Fruit fly (Drosophila melanogaster) whole organism, embryonic: Measurements from ENCODE around the gene CG12438.
A peak's percentile ranks its signal among the peaks of the same experiment; 100 is the strongest.

Experiments
- Aef1 ChIP-seq: fragments of 200-800 bp; sonication (Bioruptor generic); IDR thresholded peaks from 3 replicates; pipeline ENCODE4 v1.3.6; 2022; ENCODE audit warnings: missing biosample characterization, missing genetic modification characterization
- Bgb ChIP-seq: fragments of 200-800 bp; sonication (Bioruptor generic); IDR thresholded peaks from 2 replicates; pipeline ENCODE4 v1.3.6; 2022; ENCODE audit warnings: missing biosample characterization, missing genetic modification characterization; ENCODE audit not compliant: partially characterized antibody
- BtbVII ChIP-seq: fragments of 200-800 bp; sonication (Bioruptor generic); optimal IDR thresholded peaks from 3 replicates; lab custom pipeline; 2017; ENCODE audit warnings: missing biosample characterization, mild to moderate bottlenecking, missing genetic modification characterization
- CG12391 ChIP-seq: fragments of 200-800 bp; sonication (Bioruptor generic); optimal IDR thresholded peaks from 3 replicates; lab custom pipeline; 2018; ENCODE audit warnings: missing biosample characterization, mild to moderate bottlenecking, missing genetic modification characterization, moderate library complexity
- CG13287 ChIP-seq: fragments of 200-800 bp; sonication (Bioruptor generic); IDR thresholded peaks from 2 replicates; pipeline ENCODE4 v1.3.6; 2022; ENCODE audit warnings: missing biosample characterization, missing genetic modification characterization; ENCODE audit not compliant: partially characterized antibody
- CG13624 ChIP-seq: fragments of 200-800 bp; sonication (Bioruptor generic); optimal IDR thresholded peaks from 2 replicates; lab custom pipeline; 2016; ENCODE audit warnings: missing biosample characterization, missing genetic modification characterization
- CG14014 ChIP-seq: fragments of 200-800 bp; sonication (Bioruptor generic); IDR thresholded peaks from 2 replicates; pipeline ENCODE4 v1.3.6; 2022; ENCODE audit warnings: missing biosample characterization, missing genetic modification characterization
- CG14050 ChIP-seq: fragments of 200-800 bp; sonication (Bioruptor generic); IDR thresholded peaks from 3 replicates; pipeline ENCODE4 v1.3.6; 2022; ENCODE audit warnings: missing biosample characterization, missing genetic modification characterization
- CG15514 ChIP-seq: fragments of 200-800 bp; sonication (Bioruptor generic); optimal IDR thresholded peaks from 3 replicates; lab custom pipeline; 2017; ENCODE audit warnings: missing biosample characterization, missing genetic modification characterization, mild to moderate bottlenecking, moderate library complexity, missing genetic modification reagents
- CG1647 ChIP-seq: fragments of 200-800 bp; sonication (Bioruptor generic); optimal IDR thresholded peaks from 3 replicates; lab custom pipeline; 2016; ENCODE audit warnings: missing biosample characterization, missing genetic modification characterization
- CG17328 ChIP-seq: fragments of 200-800 bp; sonication (Bioruptor generic); IDR thresholded peaks from 2 replicates; pipeline ENCODE4 v1.3.6; 2022; ENCODE audit warnings: missing biosample characterization, missing genetic modification characterization
- CG2129 ChIP-seq: fragments of 200-800 bp; sonication (Bioruptor generic); IDR thresholded peaks from 2 replicates; pipeline ENCODE4 v1.3.6; 2022; ENCODE audit warnings: missing biosample characterization, missing genetic modification characterization; ENCODE audit not compliant: partially characterized antibody
- CG2678 ChIP-seq: fragments of 200-800 bp; sonication (Bioruptor generic); optimal IDR thresholded peaks from 3 replicates; lab custom pipeline; 2019; ENCODE audit warnings: missing biosample characterization, mild to moderate bottlenecking, missing genetic modification characterization, moderate library complexity
- CG32767 ChIP-seq: fragments of 200-800 bp; sonication (Bioruptor generic); IDR thresholded peaks from 2 replicates; pipeline ENCODE4 v1.3.6; 2022; ENCODE audit warnings: missing biosample characterization, missing genetic modification characterization
- CG4282 ChIP-seq: fragments of 200-800 bp; sonication (Bioruptor generic); optimal IDR thresholded peaks from 2 replicates; lab custom pipeline; 2016; ENCODE audit warnings: missing biosample characterization, missing genetic modification characterization
- CG6765 ChIP-seq: fragments of 200-800 bp; sonication (Bioruptor generic); optimal IDR thresholded peaks from 3 replicates; lab custom pipeline; 2017; ENCODE audit warnings: missing biosample characterization, mild to moderate bottlenecking, missing genetic modification characterization
- CG6854 ChIP-seq: fragments of 200-800 bp; sonication (Bioruptor generic); optimal IDR thresholded peaks from 3 replicates; lab custom pipeline; 2017; ENCODE audit warnings: missing biosample characterization, mild to moderate bottlenecking, missing genetic modification characterization
- CG7987 ChIP-seq: fragments of 200-800 bp; sonication (Bioruptor generic); optimal IDR thresholded peaks from 2 replicates; lab custom pipeline; 2018; ENCODE audit warnings: missing biosample characterization, mild to moderate bottlenecking, missing genetic modification characterization, moderate library complexity
- Camta ChIP-seq: fragments of 200-800 bp; sonication (Bioruptor generic); optimal IDR thresholded peaks from 2 replicates; lab custom pipeline; 2016; ENCODE audit warnings: missing biosample characterization, missing genetic modification characterization
- Dll ChIP-seq: fragments of 200-800 bp; sonication (Bioruptor generic); IDR thresholded peaks from 4 replicates; pipeline ENCODE4 v1.3.6; 2022; ENCODE audit warnings: missing biosample characterization, missing genetic modification characterization; ENCODE audit not compliant: partially characterized antibody
- Fer3 ChIP-seq: fragments of 200-800 bp; sonication (Bioruptor generic); optimal IDR thresholded peaks from 2 replicates; lab custom pipeline; 2018; ENCODE audit warnings: missing biosample characterization, mild to moderate bottlenecking, missing genetic modification characterization, moderate library complexity
- Gug ChIP-seq: fragments of 200-800 bp; sonication (Bioruptor generic); IDR thresholded peaks from 4 replicates; pipeline ENCODE4 v1.3.6; 2022; ENCODE audit warnings: missing biosample characterization, missing genetic modification characterization
- HHEX ChIP-seq: fragments of 200-800 bp; sonication (Bioruptor generic); optimal IDR thresholded peaks from 3 replicates; lab custom pipeline; 2017; ENCODE audit warnings: missing biosample characterization, mild to moderate bottlenecking, missing genetic modification characterization, missing genetic modification reagents
- Kr ChIP-seq: fragments of 200-800 bp; sonication (Bioruptor generic); optimal IDR thresholded peaks from 2 replicates; lab custom pipeline; 2017; ENCODE audit warnings: missing biosample characterization, mild to moderate bottlenecking, missing genetic modification characterization
- Lpt ChIP-seq: fragments of >200 bp; optimal IDR thresholded peaks from 2 replicates; lab custom pipeline; 2018; ENCODE audit warnings: missing biosample characterization, missing genetic modification characterization
- Nf-YC ChIP-seq: fragments of 200-800 bp; optimal IDR thresholded peaks from 3 replicates; lab custom pipeline; 2019; ENCODE audit warnings: missing biosample characterization, mild to moderate bottlenecking, missing genetic modification characterization, moderate library complexity
- NfI ChIP-seq: fragments of 200-800 bp; sonication (Bioruptor generic); optimal IDR thresholded peaks from 3 replicates; lab custom pipeline; 2018; ENCODE audit warnings: missing biosample characterization, mild to moderate bottlenecking, missing genetic modification characterization, moderate library complexity
- Ptx1 ChIP-seq: fragments of 200-800 bp; sonication (Bioruptor generic); IDR thresholded peaks from 2 replicates; pipeline ENCODE4 v1.3.6; 2022; ENCODE audit warnings: missing biosample characterization, missing genetic modification characterization
- ap ChIP-seq: fragments of 200-800 bp; sonication (Bioruptor generic); IDR thresholded peaks from 2 replicates; pipeline ENCODE4 v1.3.6; 2022; ENCODE audit warnings: missing biosample characterization, missing genetic modification characterization
- bbx ChIP-seq: fragments of 200-800 bp; sonication (Bioruptor generic); IDR thresholded peaks from 2 replicates; pipeline ENCODE4 v1.3.6; 2022; ENCODE audit warnings: missing biosample characterization, missing genetic modification characterization; ENCODE audit not compliant: partially characterized antibody
- chif ChIP-seq, 2 experiments: fragments of 200-800 bp; sonication (Bioruptor generic); optimal IDR thresholded peaks; 3 replicates each; lab custom pipeline; 2016; ENCODE audit warnings: missing biosample characterization in 2 of 2, missing genetic modification characterization in 2 of 2
- cwo ChIP-seq: fragments of 200-800 bp; sonication (Bioruptor generic); optimal IDR thresholded peaks from 3 replicates; lab custom pipeline; 2017; ENCODE audit warnings: missing biosample characterization, missing genetic modification characterization, mild to moderate bottlenecking, moderate library complexity, missing genetic modification reagents
- danr ChIP-seq: fragments of 200-800 bp; sonication (Bioruptor generic); IDR thresholded peaks from 2 replicates; pipeline ENCODE4 v1.3.6; 2022; ENCODE audit warnings: missing biosample characterization, missing genetic modification characterization
- fd96Cb ChIP-seq: fragments of 200-800 bp; sonication (Bioruptor generic); optimal IDR thresholded peaks from 2 replicates; lab custom pipeline; 2018; ENCODE audit warnings: missing biosample characterization, mild to moderate bottlenecking, missing genetic modification characterization, moderate library complexity
- ftz-f1 ChIP-seq: fragments of 200-800 bp; sonication (Bioruptor generic); optimal IDR thresholded peaks from 2 replicates; lab custom pipeline; 2016; ENCODE audit warnings: missing biosample characterization, missing genetic modification characterization
- gro ChIP-seq: fragments of 200-800 bp; sonication (Bioruptor generic); optimal IDR thresholded peaks from 2 replicates; lab custom pipeline; 2016; ENCODE audit warnings: missing biosample characterization, missing genetic modification characterization
- inv ChIP-seq: fragments of 200-800 bp; sonication (Bioruptor generic); IDR thresholded peaks from 2 replicates; pipeline ENCODE4 v1.3.6; 2022; ENCODE audit warnings: missing biosample characterization, missing genetic modification characterization; ENCODE audit not compliant: partially characterized antibody
- kah ChIP-seq: fragments of 200-800 bp; sonication (Bioruptor generic); optimal IDR thresholded peaks from 2 replicates; lab custom pipeline; 2018; ENCODE audit warnings: missing biosample characterization, mild to moderate bottlenecking, missing genetic modification characterization
- nerfin-1 ChIP-seq: fragments of 200-800 bp; sonication (Bioruptor generic); optimal IDR thresholded peaks from 3 replicates; lab custom pipeline; 2019; ENCODE audit warnings: missing biosample characterization, mild to moderate bottlenecking, missing genetic modification characterization, moderate library complexity
- onecut ChIP-seq: fragments of 200-800 bp; sonication (Bioruptor generic); IDR thresholded peaks from 2 replicates; pipeline ENCODE4 v1.3.6; 2022; ENCODE audit warnings: missing biosample characterization, missing genetic modification characterization
- pros ChIP-seq: fragments of 200-800 bp; sonication (Bioruptor generic); optimal IDR thresholded peaks from 3 replicates; lab custom pipeline; 2019; ENCODE audit warnings: missing biosample characterization, mild to moderate bottlenecking, missing genetic modification characterization, moderate library complexity
- pzg ChIP-seq: fragments of 200-800 bp; sonication (Bioruptor generic); optimal IDR thresholded peaks from 3 replicates; lab custom pipeline; 2018; ENCODE audit warnings: missing biosample characterization, mild to moderate bottlenecking, missing genetic modification characterization, moderate library complexity
- schlank ChIP-seq: fragments of 200-800 bp; sonication (Bioruptor generic); optimal IDR thresholded peaks from 2 replicates; lab custom pipeline; 2018; ENCODE audit warnings: missing biosample characterization, mild to moderate bottlenecking, missing genetic modification characterization
- seq ChIP-seq: fragments of 200-800 bp; sonication (Bioruptor generic); IDR thresholded peaks from 2 replicates; pipeline ENCODE4 v1.3.6; 2022; ENCODE audit warnings: missing biosample characterization, missing genetic modification characterization
- sug ChIP-seq: fragments of 200-800 bp; optimal IDR thresholded peaks from 2 replicates; lab custom pipeline; 2019; ENCODE audit warnings: missing biosample characterization, mild to moderate bottlenecking, missing genetic modification characterization, moderate library complexity
- tap ChIP-seq: fragments of 200-800 bp; optimal IDR thresholded peaks from 3 replicates; lab custom pipeline; 2019; ENCODE audit warnings: missing biosample characterization, mild to moderate bottlenecking, missing genetic modification characterization, moderate library complexity
- tll ChIP-seq, 2 experiments: fragments of 200-800 bp in 1 of 2; fragments of >200 bp in 1 of 2; sonication (Bioruptor generic) in 1 of 2; optimal IDR thresholded peaks; 2 replicates each; lab custom pipeline; 2017 to 2019; ENCODE audit warnings: missing biosample characterization in 2 of 2, missing genetic modification characterization in 2 of 2, mild to moderate bottlenecking in 1 of 2, moderate library complexity in 1 of 2
- unpg ChIP-seq: fragments of 200-800 bp; sonication (Bioruptor generic); optimal IDR thresholded peaks from 3 replicates; lab custom pipeline; 2018; ENCODE audit warnings: missing biosample characterization, mild to moderate bottlenecking, missing genetic modification characterization, moderate library complexity
- wor ChIP-seq: fragments of 200-800 bp; sonication (Bioruptor generic); IDR thresholded peaks from 2 replicates; pipeline ENCODE4 v1.3.6; 2022; ENCODE audit warnings: missing biosample characterization, missing genetic modification characterization

Gene CG12438

dm6 chr2L:8735572-8735996 is 16.5 kb upstream of the CG12438 start (continued):
- TF ChIP-seq CG17328 (GFP tag; lab: Robert Waterston, UW) = peak; percentile 51; the same call in 1 of the 2 replicates
- TF ChIP-seq Aef1 (GFP tag; lab: Robert Waterston, UW) = peak; percentile 22; the same call in 1 of the 3 replicates
- no peak for TF ChIP-seq fd96Cb (tag; lab: Kevin White, UChicago)
- TF ChIP-seq Dll (GFP tag; lab: Robert Waterston, UW) = peak; percentile 55; the same call in 2 of the 4 replicates
- TF ChIP-seq gro (GFP tag; lab: Kevin White, UChicago) = peak; percentile 84
- TF ChIP-seq CG4282 = peak; percentile 3
- peak; percentile 10; the same call in 1 of the 2 replicates for TF ChIP-seq CG32767 (GFP tag; lab: Robert Waterston, UW)
- TF ChIP-seq cwo (GFP tag; lab: Kevin White, UChicago) = peak; percentile 72
- TF ChIP-seq CG2129 (GFP tag; lab: Robert Waterston, UW) = no peak
- TF ChIP-seq schlank (tag; lab: Kevin White, UChicago) = no peak
- peak; percentile 10 for TF ChIP-seq CG13624 (GFP tag; lab: Kevin White, UChicago)
- TF ChIP-seq NfI (GFP tag; lab: Kevin White, UChicago) = peak; percentile 7
- peak; percentile 4 for TF ChIP-seq pzg (GFP tag; lab: Kevin White, UChicago)
- TF ChIP-seq CG7987 (GFP tag; lab: Kevin White, UChicago) = peak; percentile 70
- peak; percentile 1 for TF ChIP-seq CG1647 (GFP tag; lab: Kevin White, UChicago)
- TF ChIP-seq Nf-YC = peak; percentile 62
- peak; percentile 62 for TF ChIP-seq CG6765 (GFP tag; lab: Kevin White, UChicago)
- TF ChIP-seq CG14014 = peak; percentile 44; the same call in 1 of the 2 replicates
- no peak for TF ChIP-seq CG14050 (GFP tag; lab: Robert Waterston, UW)
- TF ChIP-seq Gug = 0 out of 4 replicates have a peak, but pooled peaks have one; percentile 15
- peak; percentile 60; the same call in 1 of the 2 replicates for TF ChIP-seq CG13287 (GFP tag; lab: Robert Waterston, UW)
- TF ChIP-seq tap (tag; lab: Kevin White, UChicago) = no peak
- TF ChIP-seq Kr (GFP tag; lab: Kevin White, UChicago) = no peak
- TF ChIP-seq Camta (GFP tag; lab: Kevin White, UChicago) = peak; percentile 7
- peak; percentile 17 for TF ChIP-seq CG12391 (tag; lab: Kevin White, UChicago)
- TF ChIP-seq chif (GFP tag; optimal IDR thresholded peaks at IDR 0.05; lab: Kevin White, UChicago) = no peak
- TF ChIP-seq sug (tag; lab: Kevin White, UChicago) = peak; percentile 58
- peak; percentile 37 for TF ChIP-seq CG2678 (tag; lab: Kevin White, UChicago)
- TF ChIP-seq tll (GFP tag; optimal IDR thresholded peaks at IDR 0.05; lab: Kevin White, UChicago) = no peak
- peak; percentile 68 for TF ChIP-seq onecut (GFP tag; lab: Robert Waterston, UW)
- peak; percentile 4 for TF ChIP-seq pros
- TF ChIP-seq kah (GFP tag; lab: Kevin White, UChicago) = peak; percentile 4
- peak; percentile 62; the same call in 1 of the 2 replicates for TF ChIP-seq bbx (GFP tag; lab: Robert Waterston, UW)
- no peak for TF ChIP-seq unpg (GFP tag; lab: Kevin White, UChicago)
- TF ChIP-seq danr (GFP tag; lab: Robert Waterston, UW) = no peak
- TF ChIP-seq inv (GFP tag; lab: Robert Waterston, UW) = no peak; the same call in 1 of the 2 replicates
- TF ChIP-seq Bgb = peak; percentile 78
- TF ChIP-seq CG6854 (GFP tag; lab: Kevin White, UChicago) = peak; percentile 38
- TF ChIP-seq Fer3 (tag; lab: Kevin White, UChicago) = peak; percentile 51
- peak; percentile 36; the same call in 1 of the 2 replicates for TF ChIP-seq seq
- TF ChIP-seq wor (GFP tag; lab: Robert Waterston, UW) = no peak
- peak; percentile 77 for TF ChIP-seq ftz-f1 (GFP tag; lab: Kevin White, UChicago)
- TF ChIP-seq CG15514 = peak; percentile 65
- peak; percentile 52 for TF ChIP-seq HHEX (GFP tag; lab: Kevin White, UChicago)
- no peak for TF ChIP-seq nerfin-1 (tag; lab: Kevin White, UChicago)
- TF ChIP-seq Lpt (GFP tag; lab: Kevin White, UChicago) = no peak
- TF ChIP-seq ap (GFP tag; lab: Robert Waterston, UW) = no peak
- no peak for TF ChIP-seq Ptx1 (GFP tag; lab: Robert Waterston, UW)
- TF ChIP-seq BtbVII (GFP tag; lab: Kevin White, UChicago) = peak; percentile 75
